Worm (Caenorhabditis elegans) whole organism, mixed stage, embryonic: Measurements from ENCODE around the gene ttr-26.

ENCODE experiments used
- M03D4.4 ChIP-seq: sonication (generic microtip); optimal IDR thresholded peaks from 2 replicates; lab custom pipeline; 2017; ENCODE audit warnings: mild to moderate bottlenecking, missing genetic modification characterization, missing compliant biosample characterization
- ceh-39 ChIP-seq: fragments of 150-350 bp; optimal IDR thresholded peaks from 2 replicates; lab custom pipeline; 2014; ENCODE audit warnings: missing biosample characterization, missing genetic modification characterization
- ceh-43 ChIP-seq: fragments of 200-800 bp; sonication (Bioruptor generic); optimal IDR thresholded peaks from 2 replicates; lab custom pipeline; 2018; ENCODE audit warnings: mild to moderate bottlenecking, missing genetic modification characterization, moderate library complexity, missing compliant biosample characterization
- ceh-83 ChIP-seq: fragments of 200-800 bp; sonication (Bioruptor generic); optimal IDR thresholded peaks from 2 replicates; lab custom pipeline; 2018; ENCODE audit warnings: mild to moderate bottlenecking, missing genetic modification characterization, missing compliant biosample characterization
- ces-1 ChIP-seq: fragments of 150-350 bp; optimal IDR thresholded peaks from 2 replicates; lab custom pipeline; 2014; ENCODE audit warnings: missing biosample characterization, missing genetic modification reagents, missing genetic modification characterization
- drap-1 ChIP-seq: fragments of 200-800 bp; sonication (Bioruptor generic); optimal IDR thresholded peaks from 3 replicates; lab custom pipeline; 2018; ENCODE audit warnings: mild to moderate bottlenecking, missing genetic modification characterization, missing compliant biosample characterization
- elt-1 ChIP-seq: sonication (generic microtip); optimal IDR thresholded peaks from 2 replicates; lab custom pipeline; 2017; ENCODE audit warnings: missing genetic modification characterization, mild to moderate bottlenecking, missing compliant biosample characterization, antibody characterized with exemption, moderate library complexity, borderline replicate concordance; ENCODE audit not compliant: insufficient read depth
- elt-3 ChIP-seq: fragments of 150-350 bp; optimal IDR thresholded peaks from 2 replicates; lab custom pipeline; 2014; ENCODE audit warnings: missing biosample characterization, missing genetic modification characterization
- flh-1 ChIP-seq: fragments of 200-800 bp; sonication (Bioruptor generic); optimal IDR thresholded peaks from 2 replicates; lab custom pipeline; 2018; ENCODE audit warnings: mild to moderate bottlenecking, missing genetic modification characterization, moderate library complexity, missing compliant biosample characterization
- ham-2 ChIP-seq: fragments of 200-800 bp; sonication (Bioruptor generic); optimal IDR thresholded peaks from 2 replicates; lab custom pipeline; 2018; ENCODE audit warnings: mild to moderate bottlenecking, missing genetic modification characterization, missing compliant biosample characterization
- hlh-1 ChIP-seq: fragments of 150-350 bp; optimal IDR thresholded peaks from 2 replicates; lab custom pipeline; 2014; ENCODE audit warnings: missing biosample characterization, missing genetic modification reagents, missing genetic modification characterization
- lin-13 ChIP-seq: fragments of 150-350 bp; optimal IDR thresholded peaks from 2 replicates; lab custom pipeline; 2014; ENCODE audit warnings: missing biosample characterization, missing genetic modification characterization
- lin-32 ChIP-seq: fragments of 200-800 bp; sonication (Bioruptor generic); optimal IDR thresholded peaks from 2 replicates; lab custom pipeline; 2018; ENCODE audit warnings: mild to moderate bottlenecking, missing genetic modification characterization, missing compliant biosample characterization
- mab-5 ChIP-seq: fragments of 150-350 bp; optimal IDR thresholded peaks from 2 replicates; lab custom pipeline; 2014; ENCODE audit warnings: missing biosample characterization, missing genetic modification characterization
- mep-1 ChIP-seq: fragments of 150-350 bp; optimal IDR thresholded peaks from 2 replicates; lab custom pipeline; 2017; ENCODE audit warnings: missing biosample characterization, missing genetic modification reagents, missing genetic modification characterization, inconsistent platforms
- mls-2 ChIP-seq: sonication (generic microtip); optimal IDR thresholded peaks from 2 replicates; lab custom pipeline; 2016; ENCODE audit warnings: mild to moderate bottlenecking, missing genetic modification characterization, moderate library complexity, missing compliant biosample characterization
- nhr-12 ChIP-seq: fragments of 150-350 bp; optimal IDR thresholded peaks from 2 replicates; lab custom pipeline; 2014; ENCODE audit warnings: missing biosample characterization, missing genetic modification characterization
- nhr-2 ChIP-seq: fragments of 150-350 bp; optimal IDR thresholded peaks from 2 replicates; lab custom pipeline; 2014; ENCODE audit warnings: missing biosample characterization, missing genetic modification characterization
- nhr-28 ChIP-seq: fragments of 150-350 bp; optimal IDR thresholded peaks from 2 replicates; lab custom pipeline; 2014; ENCODE audit warnings: missing biosample characterization, missing genetic modification characterization
- nhr-76 ChIP-seq: sonication (generic microtip); optimal IDR thresholded peaks from 2 replicates; lab custom pipeline; 2017; ENCODE audit warnings: missing biosample characterization, missing genetic modification characterization
- pha-4 ChIP-seq: fragments of 150-350 bp; optimal IDR thresholded peaks from 2 replicates; lab custom pipeline; 2018; ENCODE audit warnings: missing biosample characterization, missing genetic modification reagents, missing genetic modification characterization
- sem-2 ChIP-seq: fragments of 200-800 bp; sonication (Bioruptor generic); optimal IDR thresholded peaks from 2 replicates; lab custom pipeline; 2018; ENCODE audit warnings: mild to moderate bottlenecking, missing genetic modification characterization, missing compliant biosample characterization
- sptf-1 ChIP-seq: sonication (generic microtip); optimal IDR thresholded peaks from 2 replicates; lab custom pipeline; 2017; ENCODE audit warnings: mild to moderate bottlenecking, missing genetic modification characterization, moderate library complexity, missing compliant biosample characterization
- tbx-8 ChIP-seq: fragments of 200-800 bp; sonication (Bioruptor generic); optimal IDR thresholded peaks from 2 replicates; lab custom pipeline; 2018; ENCODE audit warnings: mild to moderate bottlenecking, missing genetic modification characterization, moderate library complexity, missing compliant biosample characterization
- unc-120 ChIP-seq: sonication (generic microtip); optimal IDR thresholded peaks from 2 replicates; lab custom pipeline; 2017; ENCODE audit warnings: missing genetic modification characterization, missing compliant biosample characterization; ENCODE audit not compliant: poor library complexity, severe bottlenecking
- unc-39 ChIP-seq: fragments of 150-350 bp; optimal IDR thresholded peaks from 2 replicates; lab custom pipeline; 2014; ENCODE audit warnings: missing biosample characterization, missing genetic modification characterization
- unc-62 ChIP-seq: fragments of 150-350 bp; optimal IDR thresholded peaks from 2 replicates; lab custom pipeline; 2014; ENCODE audit warnings: missing biosample characterization, missing genetic modification reagents, missing genetic modification characterization
- zip-8 ChIP-seq: fragments of 150-350 bp; optimal IDR thresholded peaks from 2 replicates; lab custom pipeline; 2014; ENCODE audit warnings: missing biosample characterization, missing genetic modification characterization
- ztf-11 ChIP-seq: fragments of 150-350 bp; optimal IDR thresholded peaks from 2 replicates; lab custom pipeline; 2014; ENCODE audit warnings: missing biosample characterization, missing genetic modification characterization

ttr-26 gene

ce11 chrV:18571533-18571932 lies 11.4 kb upstream of the ttr-26 start, which contains the start of gene Y51A2D.21:
Gene Y51A2D.21 (plus strand): TSS chrV:18571833.
- TF ChIP-seq unc-120 (tag; lab: Kevin White, UChicago) (no peak), elt-1 (tag; lab: Kevin White, UChicago) (no peak), hlh-1 (tag; lab: Kevin White, UChicago) (no peak), lin-13 (tag; lab: Kevin White, UChicago) (no peak), unc-62 (GFP tag; lab: Kevin White, UChicago) (no peak), sptf-1 (tag; lab: Kevin White, UChicago) (no peak), mep-1 (tag; lab: Kevin White, UChicago) (no peak), zip-8 (tag; lab: Kevin White, UChicago) (no peak)

DNA sequence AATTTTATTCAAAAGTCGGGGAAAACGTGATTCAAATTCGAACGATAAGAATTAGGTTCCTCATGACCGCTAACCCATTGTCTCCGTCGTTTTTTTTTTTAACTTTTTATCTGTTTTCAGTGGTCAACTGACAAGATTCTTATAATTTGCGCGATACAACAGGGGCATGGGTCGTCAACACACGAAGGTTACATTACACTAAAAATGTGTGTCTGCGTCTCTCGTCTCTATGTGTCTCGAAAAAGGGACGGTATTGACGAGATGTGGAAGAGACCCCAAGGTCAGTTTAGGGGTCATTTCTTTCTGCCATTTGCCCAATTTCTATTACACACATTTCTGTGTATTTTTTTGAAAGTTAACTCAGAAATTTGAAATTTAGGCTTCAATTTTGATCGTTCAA lies 9.4 kb upstream of the ttr-26 start:
- TF ChIP-seq ceh-39 (tag; lab: Kevin White, UChicago) (no peak), pha-4 (tag; lab: Kevin White, UChicago) (no peak), zip-8 (tag; lab: Kevin White, UChicago) (no peak), mls-2 (no peak)

ce11 chrV:18565621-18566020 lies 5.5 kb upstream of the ttr-26 start:
- TF ChIP-seq nhr-28 (tag; lab: Kevin White, UChicago) (no peak), nhr-2 (tag; lab: Kevin White, UChicago) (no peak), elt-1 (tag; lab: Kevin White, UChicago) (no peak), unc-62 (GFP tag; lab: Kevin White, UChicago) (no peak), nhr-76 (tag; lab: Kevin White, UChicago) (no peak), hlh-1 (tag; lab: Kevin White, UChicago) (no peak), ceh-39 (tag; lab: Kevin White, UChicago) (no peak), zip-8 (tag; lab: Kevin White, UChicago) (no peak), ham-2 (peak; percentile 43), mab-5 (tag; lab: Kevin White, UChicago) (no peak), lin-32 (no peak), drap-1 (no peak), sptf-1 (tag; lab: Kevin White, UChicago) (peak; percentile 10)

DNA sequence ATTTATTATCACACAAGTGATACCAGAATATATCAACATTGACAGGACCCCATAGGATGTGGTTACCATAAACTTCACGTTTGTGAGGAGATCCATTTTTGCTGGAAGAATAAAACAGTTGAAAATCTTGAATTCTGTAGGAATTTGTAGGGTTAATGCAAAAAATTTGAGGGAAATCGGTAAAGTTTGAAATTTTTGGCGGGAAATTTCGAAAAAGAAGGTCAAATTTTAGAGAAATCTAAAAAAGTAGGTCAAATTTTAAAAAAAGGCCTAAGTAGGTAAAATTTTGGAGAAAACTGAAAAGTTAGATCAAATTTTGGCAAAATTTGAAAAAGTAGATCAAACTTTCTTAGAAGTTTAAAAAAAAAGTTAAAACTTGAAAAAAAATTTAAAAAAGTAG lies 4.7 kb upstream of the ttr-26 start, which contains the start of gene srg-34:
srg-34 (minus strand) TSS at position 101 of the 400 bp plus-strand sequence.
- TF ChIP-seq mep-1 (tag; lab: Kevin White, UChicago) (no peak), unc-39 (tag; lab: Kevin White, UChicago) (no peak), flh-1 (no peak), ceh-43 (no peak), pha-4 (tag; lab: Kevin White, UChicago) (no peak), tbx-8 (GFP tag; lab: Kevin White, UChicago) (no peak), ces-1 (GFP tag; lab: Kevin White, UChicago) (no peak), ham-2 (no peak), nhr-76 (tag; lab: Kevin White, UChicago) (no peak), nhr-28 (tag; lab: Kevin White, UChicago) (no peak), hlh-1 (tag; lab: Kevin White, UChicago) (no peak), ceh-39 (tag; lab: Kevin White, UChicago) (no peak), drap-1 (no peak), elt-3 (tag; lab: Kevin White, UChicago) (no peak), zip-8 (tag; lab: Kevin White, UChicago) (no peak)

- TF ChIP-seq ztf-11 (tag; lab: Kevin White, UChicago) (no peak), ceh-39 (tag; lab: Kevin White, UChicago) (no peak), sem-2 (GFP tag; lab: Kevin White, UChicago) (no peak), M03D4.4 (tag; lab: Kevin White, UChicago) (no peak), unc-120 (tag; lab: Kevin White, UChicago) (no peak), nhr-28 (tag; lab: Kevin White, UChicago) (no peak), mls-2 (no peak), ces-1 (GFP tag; lab: Kevin White, UChicago) (no peak), tbx-8 (GFP tag; lab: Kevin White, UChicago) (no peak), hlh-1 (tag; lab: Kevin White, UChicago) (no peak), pha-4 (tag; lab: Kevin White, UChicago) (no peak), unc-39 (tag; lab: Kevin White, UChicago) (no peak), ceh-83 (no peak), elt-1 (tag; lab: Kevin White, UChicago) (no peak), mab-5 (tag; lab: Kevin White, UChicago) (no peak), nhr-12 (tag; lab: Kevin White, UChicago) (no peak)
- TF ChIP-seq, all 35 proteins: peak for 0
These were observed 856 bp upstream of the ttr-26 start for ce11 chrV:18560944-18561343.
